Worm (Caenorhabditis elegans) whole organism, mixed stage, embryonic: Measurements from ENCODE around the gene ceh-57.

Experiments
- M03D4.4 ChIP-seq: sonication (generic microtip); optimal IDR thresholded peaks from 2 replicates; lab custom pipeline; 2017; ENCODE audit warnings: mild to moderate bottlenecking, missing genetic modification characterization, missing compliant biosample characterization
- bed-3 ChIP-seq: fragments of 200-800 bp; sonication (Bioruptor generic); optimal IDR thresholded peaks from 3 replicates; lab custom pipeline; 2018; ENCODE audit warnings: mild to moderate bottlenecking, missing genetic modification characterization, moderate library complexity, missing compliant biosample characterization
- blmp-1 ChIP-seq: fragments of 150-350 bp; optimal IDR thresholded peaks from 2 replicates; lab custom pipeline; 2014; ENCODE audit warnings: missing biosample characterization, missing genetic modification characterization
- ceh-39 ChIP-seq: fragments of 150-350 bp; optimal IDR thresholded peaks from 2 replicates; lab custom pipeline; 2014; ENCODE audit warnings: missing biosample characterization, missing genetic modification characterization
- ceh-43 ChIP-seq: fragments of 200-800 bp; sonication (Bioruptor generic); optimal IDR thresholded peaks from 2 replicates; lab custom pipeline; 2018; ENCODE audit warnings: mild to moderate bottlenecking, missing genetic modification characterization, moderate library complexity, missing compliant biosample characterization
- ceh-83 ChIP-seq: fragments of 200-800 bp; sonication (Bioruptor generic); optimal IDR thresholded peaks from 2 replicates; lab custom pipeline; 2018; ENCODE audit warnings: mild to moderate bottlenecking, missing genetic modification characterization, missing compliant biosample characterization
- ces-1 ChIP-seq: fragments of 150-350 bp; optimal IDR thresholded peaks from 2 replicates; lab custom pipeline; 2014; ENCODE audit warnings: missing biosample characterization, missing genetic modification reagents, missing genetic modification characterization
- cnd-1 ChIP-seq: fragments of 200-800 bp; sonication (Bioruptor generic); optimal IDR thresholded peaks from 2 replicates; lab custom pipeline; 2018; ENCODE audit warnings: mild to moderate bottlenecking, missing genetic modification characterization, missing compliant biosample characterization
- drap-1 ChIP-seq: fragments of 200-800 bp; sonication (Bioruptor generic); optimal IDR thresholded peaks from 3 replicates; lab custom pipeline; 2018; ENCODE audit warnings: mild to moderate bottlenecking, missing genetic modification characterization, missing compliant biosample characterization
- elt-1 ChIP-seq: sonication (generic microtip); optimal IDR thresholded peaks from 2 replicates; lab custom pipeline; 2017; ENCODE audit warnings: missing genetic modification characterization, mild to moderate bottlenecking, missing compliant biosample characterization, antibody characterized with exemption, moderate library complexity, borderline replicate concordance; ENCODE audit not compliant: insufficient read depth
- elt-3 ChIP-seq: fragments of 150-350 bp; optimal IDR thresholded peaks from 2 replicates; lab custom pipeline; 2014; ENCODE audit warnings: missing biosample characterization, missing genetic modification characterization
- flh-1 ChIP-seq: fragments of 200-800 bp; sonication (Bioruptor generic); optimal IDR thresholded peaks from 2 replicates; lab custom pipeline; 2018; ENCODE audit warnings: mild to moderate bottlenecking, missing genetic modification characterization, moderate library complexity, missing compliant biosample characterization
- ham-2 ChIP-seq: fragments of 200-800 bp; sonication (Bioruptor generic); optimal IDR thresholded peaks from 2 replicates; lab custom pipeline; 2018; ENCODE audit warnings: mild to moderate bottlenecking, missing genetic modification characterization, missing compliant biosample characterization
- hlh-1 ChIP-seq: fragments of 150-350 bp; optimal IDR thresholded peaks from 2 replicates; lab custom pipeline; 2014; ENCODE audit warnings: missing biosample characterization, missing genetic modification reagents, missing genetic modification characterization
- lin-13 ChIP-seq: fragments of 150-350 bp; optimal IDR thresholded peaks from 2 replicates; lab custom pipeline; 2014; ENCODE audit warnings: missing biosample characterization, missing genetic modification characterization
- lin-32 ChIP-seq: fragments of 200-800 bp; sonication (Bioruptor generic); optimal IDR thresholded peaks from 2 replicates; lab custom pipeline; 2018; ENCODE audit warnings: mild to moderate bottlenecking, missing genetic modification characterization, missing compliant biosample characterization
- lsy-2 ChIP-seq: fragments of 150-350 bp; optimal IDR thresholded peaks from 2 replicates; lab custom pipeline; 2014; ENCODE audit warnings: missing biosample characterization, missing genetic modification characterization
- mep-1 ChIP-seq: fragments of 150-350 bp; optimal IDR thresholded peaks from 2 replicates; lab custom pipeline; 2017; ENCODE audit warnings: missing biosample characterization, missing genetic modification reagents, missing genetic modification characterization, inconsistent platforms
- mls-2 ChIP-seq: sonication (generic microtip); optimal IDR thresholded peaks from 2 replicates; lab custom pipeline; 2016; ENCODE audit warnings: mild to moderate bottlenecking, missing genetic modification characterization, moderate library complexity, missing compliant biosample characterization
- nhr-12 ChIP-seq: fragments of 150-350 bp; optimal IDR thresholded peaks from 2 replicates; lab custom pipeline; 2014; ENCODE audit warnings: missing biosample characterization, missing genetic modification characterization
- nhr-2 ChIP-seq: fragments of 150-350 bp; optimal IDR thresholded peaks from 2 replicates; lab custom pipeline; 2014; ENCODE audit warnings: missing biosample characterization, missing genetic modification characterization
- nhr-237 ChIP-seq: fragments of 150-350 bp; optimal IDR thresholded peaks from 2 replicates; lab custom pipeline; 2014; ENCODE audit warnings: missing biosample characterization, missing genetic modification characterization
- nhr-28 ChIP-seq: fragments of 150-350 bp; optimal IDR thresholded peaks from 2 replicates; lab custom pipeline; 2014; ENCODE audit warnings: missing biosample characterization, missing genetic modification characterization
- nhr-76 ChIP-seq: sonication (generic microtip); optimal IDR thresholded peaks from 2 replicates; lab custom pipeline; 2017; ENCODE audit warnings: missing biosample characterization, missing genetic modification characterization
- pha-4 ChIP-seq: fragments of 150-350 bp; optimal IDR thresholded peaks from 2 replicates; lab custom pipeline; 2018; ENCODE audit warnings: missing biosample characterization, missing genetic modification reagents, missing genetic modification characterization
- sem-2 ChIP-seq: fragments of 200-800 bp; sonication (Bioruptor generic); optimal IDR thresholded peaks from 2 replicates; lab custom pipeline; 2018; ENCODE audit warnings: mild to moderate bottlenecking, missing genetic modification characterization, missing compliant biosample characterization
- sptf-1 ChIP-seq: sonication (generic microtip); optimal IDR thresholded peaks from 2 replicates; lab custom pipeline; 2017; ENCODE audit warnings: mild to moderate bottlenecking, missing genetic modification characterization, moderate library complexity, missing compliant biosample characterization
- tbx-8 ChIP-seq: fragments of 200-800 bp; sonication (Bioruptor generic); optimal IDR thresholded peaks from 2 replicates; lab custom pipeline; 2018; ENCODE audit warnings: mild to moderate bottlenecking, missing genetic modification characterization, moderate library complexity, missing compliant biosample characterization
- unc-120 ChIP-seq: sonication (generic microtip); optimal IDR thresholded peaks from 2 replicates; lab custom pipeline; 2017; ENCODE audit warnings: missing genetic modification characterization, missing compliant biosample characterization; ENCODE audit not compliant: poor library complexity, severe bottlenecking
- unc-39 ChIP-seq: fragments of 150-350 bp; optimal IDR thresholded peaks from 2 replicates; lab custom pipeline; 2014; ENCODE audit warnings: missing biosample characterization, missing genetic modification characterization
- unc-62 ChIP-seq: fragments of 150-350 bp; optimal IDR thresholded peaks from 2 replicates; lab custom pipeline; 2014; ENCODE audit warnings: missing biosample characterization, missing genetic modification reagents, missing genetic modification characterization
- ztf-11 ChIP-seq: fragments of 150-350 bp; optimal IDR thresholded peaks from 2 replicates; lab custom pipeline; 2014; ENCODE audit warnings: missing biosample characterization, missing genetic modification characterization

The ceh-57 gene

DNA sequence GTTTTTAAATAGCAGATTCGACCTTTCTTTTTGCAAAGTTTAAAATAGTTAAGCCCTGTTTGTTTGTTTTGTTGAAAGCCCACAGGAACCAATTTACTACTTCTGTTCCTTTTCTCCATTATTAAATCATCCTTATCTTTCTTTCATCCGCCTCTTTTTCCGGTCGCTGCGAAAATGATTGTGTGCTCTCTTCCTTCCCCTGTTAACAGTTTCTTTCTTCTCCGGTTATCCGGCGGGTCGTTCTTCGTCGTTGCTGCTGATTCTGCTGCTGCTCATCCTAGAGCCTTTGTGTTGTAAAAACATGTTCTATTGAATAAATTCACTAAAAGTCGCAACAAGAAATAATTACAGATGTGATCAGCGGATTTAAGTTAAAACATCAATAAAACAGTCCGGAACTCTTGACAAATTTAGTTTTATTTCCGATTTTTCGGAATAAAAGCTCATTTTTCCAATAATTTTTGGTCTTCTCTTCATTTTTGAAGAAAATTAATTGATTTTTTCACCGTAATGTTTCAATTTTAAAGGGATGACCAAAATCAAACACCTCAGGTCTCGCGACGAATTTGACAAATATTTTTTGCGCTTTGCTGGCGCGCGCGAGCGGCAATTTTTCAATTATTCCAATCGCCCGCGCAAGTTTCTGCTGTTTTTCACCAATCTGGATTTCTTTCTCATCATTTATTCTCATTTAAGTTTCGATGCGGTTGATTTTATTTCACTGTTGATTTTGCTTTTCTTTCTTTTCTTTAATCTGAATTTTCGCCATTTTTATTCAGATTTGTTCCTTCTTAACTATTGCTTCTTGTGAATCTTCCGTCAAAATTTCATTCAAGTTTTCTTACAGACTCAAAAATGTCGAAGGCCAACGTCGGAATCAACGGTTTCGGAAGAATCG is 26.4 kb upstream of the ceh-57 start, which contains the start of gene gpd-1:
Gene gpd-1 (plus strand): TSS at position 848 of the 898 bp plus-strand sequence.
- no peak for TF ChIP-seq nhr-2 (tag; lab: Kevin White, UChicago)
- TF ChIP-seq ceh-83 (GFP tag; lab: Kevin White, UChicago): no peak
- TF ChIP-seq sptf-1 (tag; lab: Kevin White, UChicago): no peak
- no peak for TF ChIP-seq M03D4.4
- TF ChIP-seq flh-1 (GFP tag; lab: Kevin White, UChicago): no peak
- no peak for TF ChIP-seq nhr-12 (tag; lab: Kevin White, UChicago)
- TF ChIP-seq elt-3 (tag; lab: Kevin White, UChicago): no peak
- TF ChIP-seq nhr-237 (tag; lab: Kevin White, UChicago): no peak
- no peak for TF ChIP-seq drap-1 (GFP tag; lab: Kevin White, UChicago)
- TF ChIP-seq, all 35 proteins: peak for 0

ce11 chrII:10390854-10391253 is 23.8 kb upstream of the ceh-57 start, which contains the start of the genes T09F3.2 and T09F3.7:
Gene T09F3.2, plus strand, starts transcription at chrII:10391154.
Gene T09F3.7, plus strand, starts transcription at chrII:10391168.
- no peak for TF ChIP-seq cnd-1 (tag; lab: Kevin White, UChicago)
- TF ChIP-seq, all 35 proteins: peak for 0

- TF ChIP-seq M03D4.4: no peak
- no peak for TF ChIP-seq elt-1 (tag; lab: Kevin White, UChicago)
- no peak for TF ChIP-seq mep-1
- TF ChIP-seq nhr-28 (tag; lab: Kevin White, UChicago): no peak
- TF ChIP-seq flh-1 (GFP tag; lab: Kevin White, UChicago): no peak
- no peak for TF ChIP-seq lin-32 (GFP tag; lab: Kevin White, UChicago)
- TF ChIP-seq mls-2 (tag; lab: Kevin White, UChicago): no peak
- no peak for TF ChIP-seq ztf-11 (tag; lab: Kevin White, UChicago)
- no peak for TF ChIP-seq drap-1 (GFP tag; lab: Kevin White, UChicago)
- no peak for TF ChIP-seq ces-1 (GFP tag; lab: Kevin White, UChicago)
- no peak for TF ChIP-seq hlh-1
- TF ChIP-seq ham-2 (GFP tag; lab: Kevin White, UChicago): no peak
- TF ChIP-seq bed-3 (GFP tag; lab: Kevin White, UChicago): no peak
- no peak for TF ChIP-seq nhr-237 (tag; lab: Kevin White, UChicago)
- TF ChIP-seq sptf-1 (tag; lab: Kevin White, UChicago): no peak
- TF ChIP-seq nhr-12 (tag; lab: Kevin White, UChicago): no peak
Observed at ce11 chrII:10390250-10390821, 23.2 kb upstream of the ceh-57 start.

DNA sequence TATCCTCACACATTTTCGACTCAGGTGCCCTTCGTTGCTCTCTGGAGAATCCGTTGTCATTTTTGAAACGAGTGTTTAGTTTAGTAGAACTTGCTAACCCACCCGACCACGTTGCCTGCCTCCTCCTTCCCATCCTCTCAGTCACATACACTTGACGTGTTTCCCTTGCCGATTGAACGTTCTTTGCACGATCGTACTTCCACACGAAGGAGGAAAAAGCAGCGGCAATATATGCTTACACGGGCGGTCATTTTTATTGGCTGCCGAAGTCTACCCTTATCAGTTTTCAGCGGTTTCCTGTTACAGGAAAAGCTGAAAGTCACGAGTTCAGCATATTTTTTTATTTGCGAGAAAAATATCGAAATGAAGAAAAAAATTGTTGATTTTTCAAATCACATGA is 22.7 kb upstream of the ceh-57 start:
- TF ChIP-seq nhr-2 (tag; lab: Kevin White, UChicago) (no peak), ztf-11 (tag; lab: Kevin White, UChicago) (no peak), ham-2 (GFP tag; lab: Kevin White, UChicago) (no peak), elt-1 (tag; lab: Kevin White, UChicago) (no peak), unc-39 (tag; lab: Kevin White, UChicago) (no peak), ceh-39 (tag; lab: Kevin White, UChicago) (no peak), sptf-1 (tag; lab: Kevin White, UChicago) (no peak), blmp-1 (no peak), unc-120 (no peak), nhr-76 (tag; lab: Kevin White, UChicago) (no peak), pha-4 (tag; lab: Kevin White, UChicago) (no peak), lin-13 (tag; lab: Kevin White, UChicago) (no peak), nhr-28 (tag; lab: Kevin White, UChicago) (no peak), cnd-1 (tag; lab: Kevin White, UChicago) (no peak), unc-62 (no peak), sem-2 (no peak)

ce11 chrII:10389038-10389437 is 21.9 kb upstream of the ceh-57 start:
- TF ChIP-seq bed-3 (GFP tag; lab: Kevin White, UChicago) (no peak), ces-1 (GFP tag; lab: Kevin White, UChicago) (no peak), M03D4.4 (no peak), tbx-8 (GFP tag; lab: Kevin White, UChicago) (no peak), lin-13 (tag; lab: Kevin White, UChicago) (no peak), mls-2 (tag; lab: Kevin White, UChicago) (no peak), ceh-83 (GFP tag; lab: Kevin White, UChicago) (no peak), nhr-2 (tag; lab: Kevin White, UChicago) (no peak), ceh-39 (tag; lab: Kevin White, UChicago) (no peak), cnd-1 (tag; lab: Kevin White, UChicago) (no peak), unc-39 (tag; lab: Kevin White, UChicago) (no peak), flh-1 (GFP tag; lab: Kevin White, UChicago) (no peak), ceh-43 (GFP tag; lab: Kevin White, UChicago) (no peak), nhr-76 (tag; lab: Kevin White, UChicago) (no peak), lsy-2 (tag; lab: Kevin White, UChicago) (no peak), elt-3 (tag; lab: Kevin White, UChicago) (no peak), hlh-1 (no peak), blmp-1 (no peak)
